Fruit fly (Drosophila melanogaster) whole organism, embryonic: Measurements from ENCODE around the gene CG43902.

Experiments used
- Atf3 ChIP-seq: fragments of 200-800 bp; sonication (Bioruptor generic); optimal IDR thresholded peaks from 3 replicates; lab custom pipeline; 2016; ENCODE audit warnings: missing biosample characterization, missing genetic modification characterization
- B-H2 ChIP-seq: fragments of 200-800 bp; sonication (Bioruptor generic); optimal IDR thresholded peaks from 2 replicates; lab custom pipeline; 2018; ENCODE audit warnings: missing biosample characterization, mild to moderate bottlenecking, missing genetic modification characterization
- CG10274 ChIP-seq: fragments of 200-800 bp; sonication (Bioruptor generic); optimal IDR thresholded peaks from 3 replicates; lab custom pipeline; 2017; ENCODE audit warnings: missing biosample characterization, mild to moderate bottlenecking, missing genetic modification characterization
- CG10543 ChIP-seq: fragments of 200-800 bp; sonication (Bioruptor generic); optimal IDR thresholded peaks from 3 replicates; lab custom pipeline; 2017; ENCODE audit warnings: missing biosample characterization, mild to moderate bottlenecking, missing genetic modification characterization, moderate library complexity
- CG10565 ChIP-seq: fragments of 200-800 bp; sonication (Bioruptor generic); optimal IDR thresholded peaks from 3 replicates; lab custom pipeline; 2016; ENCODE audit warnings: missing biosample characterization, mild to moderate bottlenecking, missing genetic modification characterization
- CG10979 ChIP-seq: fragments of 200-800 bp; sonication (Bioruptor generic); optimal IDR thresholded peaks from 2 replicates; lab custom pipeline; 2018; ENCODE audit warnings: missing biosample characterization, mild to moderate bottlenecking, missing genetic modification characterization, moderate library complexity
- CG13624 ChIP-seq: fragments of 200-800 bp; sonication (Bioruptor generic); optimal IDR thresholded peaks from 2 replicates; lab custom pipeline; 2016; ENCODE audit warnings: missing biosample characterization, missing genetic modification characterization
- CG15011 ChIP-seq: fragments of 200-800 bp; sonication (Bioruptor generic); optimal IDR thresholded peaks from 3 replicates; lab custom pipeline; 2018; ENCODE audit warnings: missing biosample characterization, mild to moderate bottlenecking, missing genetic modification characterization
- CG1529 ChIP-seq: fragments of 200-800 bp; sonication (Bioruptor generic); optimal IDR thresholded peaks from 3 replicates; lab custom pipeline; 2018; ENCODE audit warnings: missing biosample characterization, missing genetic modification characterization
- CG15696 ChIP-seq: fragments of 200-800 bp; sonication (Bioruptor generic); optimal IDR thresholded peaks from 2 replicates; lab custom pipeline; 2019; ENCODE audit warnings: missing biosample characterization, mild to moderate bottlenecking, missing genetic modification characterization, moderate library complexity
- CG18262 ChIP-seq: fragments of 200-800 bp; optimal IDR thresholded peaks from 3 replicates; lab custom pipeline; 2019; ENCODE audit warnings: missing biosample characterization, mild to moderate bottlenecking, missing genetic modification characterization, moderate library complexity
- CG31441 ChIP-seq: fragments of 200-800 bp; sonication (Bioruptor generic); IDR thresholded peaks from 2 replicates; pipeline ENCODE4 v1.3.6; 2022; ENCODE audit warnings: missing biosample characterization, missing genetic modification characterization
- CG33557 ChIP-seq: fragments of 200-800 bp; sonication (Bioruptor generic); optimal IDR thresholded peaks from 2 replicates; lab custom pipeline; 2019; ENCODE audit warnings: missing biosample characterization, mild to moderate bottlenecking, missing genetic modification characterization, moderate library complexity
- CG34376 ChIP-seq: fragments of 200-800 bp; sonication (Bioruptor generic); optimal IDR thresholded peaks from 2 replicates; lab custom pipeline; 2018; ENCODE audit warnings: missing biosample characterization, mild to moderate bottlenecking, missing genetic modification characterization
- CG3838 ChIP-seq: fragments of 200-800 bp; sonication (Bioruptor generic); optimal IDR thresholded peaks from 3 replicates; lab custom pipeline; 2016; ENCODE audit warnings: missing biosample characterization, missing genetic modification characterization
- CG3995 ChIP-seq: fragments of 200-800 bp; sonication (Bioruptor generic); optimal IDR thresholded peaks from 3 replicates; lab custom pipeline; 2016; ENCODE audit warnings: missing biosample characterization, missing genetic modification characterization
- CG4282 ChIP-seq: fragments of 200-800 bp; sonication (Bioruptor generic); optimal IDR thresholded peaks from 2 replicates; lab custom pipeline; 2016; ENCODE audit warnings: missing biosample characterization, missing genetic modification characterization
- CG4360 ChIP-seq: fragments of 200-800 bp; sonication (Bioruptor generic); IDR thresholded peaks from 2 replicates; pipeline ENCODE4 v1.3.6; 2022; ENCODE audit warnings: missing biosample characterization, missing genetic modification characterization
- CG6689 ChIP-seq: fragments of 200-800 bp; sonication (Bioruptor generic); IDR thresholded peaks from 2 replicates; pipeline ENCODE4 v1.3.6; 2022; ENCODE audit warnings: missing biosample characterization, missing genetic modification characterization
- CG7556 ChIP-seq: fragments of 200-800 bp; sonication (Bioruptor generic); optimal IDR thresholded peaks from 2 replicates; lab custom pipeline; 2017; ENCODE audit warnings: missing biosample characterization, mild to moderate bottlenecking, missing genetic modification characterization
- CG8089 ChIP-seq: fragments of 200-800 bp; sonication (Bioruptor generic); optimal IDR thresholded peaks from 3 replicates; lab custom pipeline; 2016; ENCODE audit warnings: missing biosample characterization, missing genetic modification characterization
- CG9876 ChIP-seq: fragments of 200-800 bp; sonication (Bioruptor generic); optimal IDR thresholded peaks from 2 replicates; lab custom pipeline; 2016; ENCODE audit warnings: missing biosample characterization, missing genetic modification characterization
- D19B ChIP-seq: fragments of 200-800 bp; sonication (Bioruptor generic); optimal IDR thresholded peaks from 2 replicates; lab custom pipeline; 2017; ENCODE audit warnings: missing biosample characterization, mild to moderate bottlenecking, missing genetic modification characterization
- Fer1 ChIP-seq: fragments of 200-800 bp; sonication (Bioruptor generic); optimal IDR thresholded peaks from 2 replicates; lab custom pipeline; 2017; ENCODE audit warnings: missing biosample characterization, mild to moderate bottlenecking, missing genetic modification characterization
- HHEX ChIP-seq: fragments of 200-800 bp; sonication (Bioruptor generic); optimal IDR thresholded peaks from 3 replicates; lab custom pipeline; 2017; ENCODE audit warnings: missing biosample characterization, mild to moderate bottlenecking, missing genetic modification characterization, missing genetic modification reagents
- Hmx ChIP-seq: fragments of 200-800 bp; sonication (Bioruptor generic); optimal IDR thresholded peaks from 2 replicates; lab custom pipeline; 2016; ENCODE audit warnings: missing biosample characterization, missing genetic modification characterization
- Max ChIP-seq: fragments of 200-800 bp; sonication (Bioruptor generic); optimal IDR thresholded peaks from 2 replicates; lab custom pipeline; 2016; ENCODE audit warnings: missing biosample characterization, mild to moderate bottlenecking, missing genetic modification characterization
- Mrtf ChIP-seq: fragments of 200-800 bp; sonication (Bioruptor generic); IDR thresholded peaks from 3 replicates; pipeline ENCODE4 v1.3.6; 2022; ENCODE audit warnings: missing biosample characterization, missing genetic modification characterization
- Neu2 ChIP-seq: fragments of 200-800 bp; sonication (Bioruptor generic); optimal IDR thresholded peaks from 3 replicates; lab custom pipeline; 2016; ENCODE audit warnings: missing biosample characterization, missing genetic modification characterization, borderline replicate concordance
- Oaz ChIP-seq: fragments of 200-800 bp; sonication (Bioruptor generic); IDR thresholded peaks from 2 replicates; pipeline ENCODE4 v1.3.6; 2022; ENCODE audit warnings: missing biosample characterization, missing genetic modification characterization
- Ravus ChIP-seq: fragments of 200-800 bp; sonication (Bioruptor generic); IDR thresholded peaks from 2 replicates; pipeline ENCODE4 v1.3.6; 2022; ENCODE audit warnings: missing biosample characterization, missing genetic modification characterization
- Taf1 ChIP-seq: fragments of 200-800 bp; sonication (Bioruptor generic); IDR thresholded peaks from 2 replicates; pipeline ENCODE4 v1.3.6; 2022; ENCODE audit warnings: missing biosample characterization, missing genetic modification characterization
- ci ChIP-seq: fragments of 200-800 bp; sonication (Bioruptor generic); IDR thresholded peaks from 3 replicates; pipeline ENCODE4 v1.3.6; 2022; ENCODE audit warnings: missing biosample characterization, missing genetic modification characterization
- crc ChIP-seq: fragments of 200-800 bp; sonication (Bioruptor generic); optimal IDR thresholded peaks from 2 replicates; lab custom pipeline; 2016; ENCODE audit warnings: missing biosample characterization, missing genetic modification characterization
- dan ChIP-seq: fragments of 200-800 bp; sonication (Bioruptor generic); IDR thresholded peaks from 2 replicates; pipeline ENCODE4 v1.3.6; 2022; ENCODE audit warnings: missing biosample characterization, missing genetic modification characterization
- dati ChIP-seq: fragments of 200-800 bp; sonication (Bioruptor generic); IDR thresholded peaks from 2 replicates; pipeline ENCODE4 v1.3.6; 2022; ENCODE audit warnings: missing biosample characterization, missing genetic modification characterization
- eyg ChIP-seq: fragments of 200-800 bp; sonication (Bioruptor generic); optimal IDR thresholded peaks from 3 replicates; lab custom pipeline; 2016; ENCODE audit warnings: missing biosample characterization, missing genetic modification characterization
- fu2 ChIP-seq: fragments of 200-800 bp; sonication (Bioruptor generic); optimal IDR thresholded peaks from 2 replicates; lab custom pipeline; 2016; ENCODE audit warnings: missing biosample characterization, missing genetic modification characterization
- h ChIP-seq: fragments of >200 bp; optimal IDR thresholded peaks from 2 replicates; lab custom pipeline; 2017
- hbn ChIP-seq: fragments of 200-800 bp; sonication (Bioruptor generic); IDR thresholded peaks from 2 replicates; pipeline ENCODE4 v1.3.6; 2022; ENCODE audit warnings: missing biosample characterization, missing genetic modification characterization; ENCODE audit not compliant: partially characterized antibody
- kay ChIP-seq: fragments of 200-800 bp; sonication (Bioruptor generic); optimal IDR thresholded peaks from 2 replicates; lab custom pipeline; 2016; ENCODE audit warnings: missing biosample characterization, missing genetic modification characterization
- lola ChIP-seq, 3 experiments: fragments of >200 bp in 2 of 3; fragments of 200-800 bp in 1 of 3; sonication (Bioruptor generic) in 1 of 3; optimal IDR thresholded peaks; 2 replicates each; lab custom pipeline; 2017 to 2019; ENCODE audit warnings: missing biosample characterization in 3 of 3, missing genetic modification characterization in 3 of 3, mild to moderate bottlenecking in 1 of 3, moderate library complexity in 1 of 3
- phol ChIP-seq: fragments of 200-800 bp; sonication (Bioruptor generic); optimal IDR thresholded peaks from 3 replicates; lab custom pipeline; 2018; ENCODE audit warnings: missing biosample characterization, mild to moderate bottlenecking, missing genetic modification characterization, moderate library complexity
- pnt ChIP-seq: fragments of 200-800 bp; sonication (Bioruptor generic); optimal IDR thresholded peaks from 3 replicates; lab custom pipeline; 2016; ENCODE audit warnings: missing biosample characterization, missing genetic modification characterization
- row ChIP-seq: fragments of 200-800 bp; sonication (Bioruptor generic); IDR thresholded peaks from 3 replicates; pipeline ENCODE4 v1.3.6; 2022; ENCODE audit warnings: missing biosample characterization, missing genetic modification characterization
- schlank ChIP-seq: fragments of 200-800 bp; sonication (Bioruptor generic); optimal IDR thresholded peaks from 2 replicates; lab custom pipeline; 2018; ENCODE audit warnings: missing biosample characterization, mild to moderate bottlenecking, missing genetic modification characterization
- sr ChIP-seq: fragments of 200-800 bp; sonication (Bioruptor generic); IDR thresholded peaks from 3 replicates; pipeline ENCODE4 v1.3.6; 2022; ENCODE audit warnings: missing biosample characterization, missing genetic modification characterization
- usp ChIP-seq: fragments of >200 bp; optimal IDR thresholded peaks from 2 replicates; lab custom pipeline; 2017; ENCODE audit warnings: missing biosample characterization, missing genetic modification characterization
- vnd ChIP-seq: fragments of 200-800 bp; sonication (Bioruptor generic); IDR thresholded peaks from 3 replicates; pipeline ENCODE4 v1.3.6; 2022; ENCODE audit warnings: missing biosample characterization, missing genetic modification characterization; ENCODE audit not compliant: partially characterized antibody
- zen2 ChIP-seq: fragments of 200-800 bp; sonication (Bioruptor generic); IDR thresholded peaks from 3 replicates; pipeline ENCODE4 v1.3.6; 2022; ENCODE audit warnings: missing biosample characterization, missing genetic modification characterization; ENCODE audit not compliant: partially characterized antibody

CG43902 gene

dm6 chrX:10113910-10114790 is 44.1 kb upstream of the CG43902 start (continued):
- no peak for TF ChIP-seq CG10543 (GFP tag; lab: Kevin White, UChicago)
- 0 out of 3 replicates have a peak, but pooled peaks have one; percentile 9 for TF ChIP-seq row (GFP tag; lab: Robert Waterston, UW)
- no peak for TF ChIP-seq h
- TF ChIP-seq CG8089 (GFP tag; lab: Kevin White, UChicago), result no peak
- no peak for TF ChIP-seq Mrtf
- TF ChIP-seq Max, result no peak
- TF ChIP-seq CG10979 (tag; lab: Kevin White, UChicago), result peak; percentile 63
- TF ChIP-seq schlank (tag; lab: Kevin White, UChicago), result no peak
- TF ChIP-seq CG3838 (GFP tag; lab: Kevin White, UChicago), result no peak
- no peak for TF ChIP-seq eyg (GFP tag; lab: Kevin White, UChicago)
- TF ChIP-seq CG10274, result no peak
- TF ChIP-seq sr (GFP tag; lab: Robert Waterston, UW), result no peak
- no peak for TF ChIP-seq dati
- TF ChIP-seq CG31441 (GFP tag; lab: Robert Waterston, UW), result peak; percentile 40; the same call in 1 of the 2 replicates
- TF ChIP-seq Atf3, result no peak
- no peak for TF ChIP-seq Neu2 (GFP tag; lab: Kevin White, UChicago)
- TF ChIP-seq hbn (GFP tag; lab: Robert Waterston, UW), result no peak
- no peak for TF ChIP-seq Hmx (GFP tag; lab: Kevin White, UChicago)
- peak in 1 of 3 experiments; percentile 31 for TF ChIP-seq lola (GFP tag; optimal IDR thresholded peaks at IDR 0.05; lab: Kevin White, UChicago)
- no peak for TF ChIP-seq Oaz (GFP tag; lab: Robert Waterston, UW)
- TF ChIP-seq CG1529 (GFP tag; lab: Kevin White, UChicago), result peak; percentile 11
- no peak for TF ChIP-seq CG13624 (GFP tag; lab: Kevin White, UChicago)
- no peak for TF ChIP-seq CG34376
- no peak for TF ChIP-seq CG15011 (GFP tag; lab: Kevin White, UChicago)
- TF ChIP-seq zen2 (GFP tag; lab: Robert Waterston, UW), result no peak
- TF ChIP-seq crc, result no peak
- TF ChIP-seq CG3995 (GFP tag; lab: Kevin White, UChicago), result no peak
- TF ChIP-seq CG33557 (GFP tag; lab: Kevin White, UChicago), result no peak
- TF ChIP-seq HHEX (GFP tag; lab: Kevin White, UChicago), result no peak
- TF ChIP-seq dan (GFP tag; lab: Robert Waterston, UW), result no peak
- no peak for TF ChIP-seq fu2 (GFP tag; lab: Kevin White, UChicago)
- no peak for TF ChIP-seq kay
- TF ChIP-seq phol (tag; lab: Kevin White, UChicago), result peak; percentile 49
- no peak for TF ChIP-seq pnt (GFP tag; lab: Kevin White, UChicago)
- no peak for TF ChIP-seq Taf1
- TF ChIP-seq CG9876, result no peak
- TF ChIP-seq CG15696 (tag; lab: Kevin White, UChicago), result no peak
- TF ChIP-seq vnd (GFP tag; lab: Robert Waterston, UW), result no peak
- no peak for TF ChIP-seq B-H2 (GFP tag; lab: Kevin White, UChicago)
- peak; percentile 48 for TF ChIP-seq CG18262 (tag; lab: Kevin White, UChicago)
- TF ChIP-seq CG4282 (GFP tag; lab: Kevin White, UChicago), result no peak
- no peak for TF ChIP-seq usp (GFP tag; lab: Kevin White, UChicago)
- TF ChIP-seq ci (GFP tag; lab: Robert Waterston, UW), result peak; percentile 40; the same call in 1 of the 3 replicates
- peak; percentile 54 for TF ChIP-seq CG4360 (GFP tag; lab: Robert Waterston, UW)
- TF ChIP-seq CG6689, result no peak
- TF ChIP-seq CG10565, result no peak
- TF ChIP-seq Fer1, result no peak
- no peak for TF ChIP-seq D19B (GFP tag; lab: Kevin White, UChicago)
- TF ChIP-seq CG7556 (GFP tag; lab: Kevin White, UChicago), result peak; percentile 13
- no peak for TF ChIP-seq Ravus (GFP tag; lab: Robert Waterston, UW)
